Fruit fly (Drosophila melanogaster): Measurements from ENCODE around the gene Apc2.

The Apc2 gene

dm6 chr3R:24193373-24193879, 29.7 kb downstream of the Apc2 start, which contains the start of the genes SMC6 and CG6204 (continued):
- peak; percentile 90 for TF ChIP-seq CrebB (tag; optimal IDR thresholded peaks at IDR 0.05)
- TF ChIP-seq ranshi (GFP tag; IDR thresholded peaks at IDR 0.05): peak; percentile 95
- TF ChIP-seq gro (GFP tag; optimal IDR thresholded peaks at IDR 0.05): peak; percentile 72
- peak; percentile 94 for TF ChIP-seq CG31441 (GFP tag; IDR thresholded peaks at IDR 0.05)
- peak; percentile 75 for TF ChIP-seq dimm (GFP tag; IDR thresholded peaks at IDR 0.05)
- TF ChIP-seq Sox102F (GFP tag; optimal IDR thresholded peaks at IDR 0.05): peak; percentile 95
- peak; percentile 80 for TF ChIP-seq CG6254 (GFP tag; optimal IDR thresholded peaks at IDR 0.05)
- TF ChIP-seq CG6813 (GFP tag; optimal IDR thresholded peaks at IDR 0.05): peak; percentile 81
- TF ChIP-seq trem (tag; optimal IDR thresholded peaks at IDR 0.05): peak; percentile 94
- no peak for TF ChIP-seq fru (optimal IDR thresholded peaks at IDR 0.05)
- TF ChIP-seq pros (GFP tag; optimal IDR thresholded peaks at IDR 0.05): peak; percentile 20
- peak; percentile 80 for TF ChIP-seq CG2875 (GFP tag; optimal IDR thresholded peaks at IDR 0.05)
- TF ChIP-seq CG15601 (tag; optimal IDR thresholded peaks at IDR 0.05): peak; percentile 87
- peak; percentile 85 for TF ChIP-seq CG6765 (GFP tag; optimal IDR thresholded peaks at IDR 0.05)
- TF ChIP-seq Bdp1 (GFP tag; optimal IDR thresholded peaks at IDR 0.05): peak; percentile 73
- TF ChIP-seq esg (GFP tag; conservative IDR thresholded peaks at IDR 0.05): peak; percentile 94
- peak; percentile 97 for TF ChIP-seq unpg (GFP tag; optimal IDR thresholded peaks at IDR 0.05)
- TF ChIP-seq CG3847 (GFP tag; IDR thresholded peaks at IDR 0.05): peak; percentile 96
- TF ChIP-seq toy (GFP tag; IDR thresholded peaks at IDR 0.05): peak; percentile 87
- peak; percentile 83 for TF ChIP-seq bab2 (GFP tag; optimal IDR thresholded peaks at IDR 0.05)
- TF ChIP-seq CG1024 (GFP tag; IDR thresholded peaks at IDR 0.05): peak; percentile 76
- peak; percentile 98 for TF ChIP-seq sens (GFP tag)
- TF ChIP-seq slp2 (GFP tag; optimal IDR thresholded peaks at IDR 0.05): peak; percentile 76
- TF ChIP-seq twi (tag; optimal IDR thresholded peaks at IDR 0.05): peak; percentile 91
- TF ChIP-seq Mrtf (GFP tag; IDR thresholded peaks at IDR 0.05): peak; percentile 90
- TF ChIP-seq fu2 (GFP tag; optimal IDR thresholded peaks at IDR 0.05): peak; percentile 72
- TF ChIP-seq sim (GFP tag; IDR thresholded peaks at IDR 0.05): peak; percentile 88; the same call in 1 of the 2 replicates
- no peak for TF ChIP-seq zen2 (GFP tag; IDR thresholded peaks at IDR 0.05; ENCODE audit: partially characterized antibody)
- TF ChIP-seq jumu (GFP tag; optimal IDR thresholded peaks at IDR 0.05): peak; percentile 82
- peak; percentile 62 for TF ChIP-seq Myb (GFP tag; optimal IDR thresholded peaks at IDR 0.05)
- peak; percentile 93 for TF ChIP-seq ara (GFP tag; IDR thresholded peaks at IDR 0.05)
- TF ChIP-seq Mes4 (GFP tag; optimal IDR thresholded peaks at IDR 0.05): peak; percentile 58
- peak; percentile 83 for TF ChIP-seq dan (GFP tag; IDR thresholded peaks at IDR 0.05)
- peak; percentile 83 for TF ChIP-seq CG12104 (GFP tag; optimal IDR thresholded peaks at IDR 0.05)
- peak; percentile 90 for TF ChIP-seq D19A (tag; optimal IDR thresholded peaks at IDR 0.05)
- TF ChIP-seq lab (GFP tag; optimal IDR thresholded peaks at IDR 0.05): peak; percentile 95
- TF ChIP-seq HLH4C (GFP tag; IDR thresholded peaks at IDR 0.05; ENCODE audit: partially characterized antibody): no peak
- peak; percentile 53 for TF ChIP-seq ac (GFP tag; optimal IDR thresholded peaks at IDR 0.05)
- peak; percentile 95 for TF ChIP-seq CG9215 (GFP tag; IDR thresholded peaks at IDR 0.05)
- no peak for TF ChIP-seq prd (optimal IDR thresholded peaks at IDR 0.05)
- peak; percentile 97 for TF ChIP-seq prd (GFP tag; IDR thresholded peaks at IDR 0.05)
- no peak for TF ChIP-seq Kr (GFP tag; optimal IDR thresholded peaks at IDR 0.05)
- peak; percentile 13 for TF ChIP-seq CG4282 (GFP tag; optimal IDR thresholded peaks at IDR 0.05)
- TF ChIP-seq CG2199 (GFP tag; IDR thresholded peaks at IDR 0.05): peak; percentile 88; the same call in 2 of the 3 replicates
- peak; percentile 60 for TF ChIP-seq Lim3 (GFP tag; IDR thresholded peaks at IDR 0.05)
- peak; percentile 64 for TF ChIP-seq ERR (GFP tag; optimal IDR thresholded peaks at IDR 0.05)
- peak; percentile 84 for TF ChIP-seq CG10462 (GFP tag; optimal IDR thresholded peaks at IDR 0.05)
- TF ChIP-seq Med (GFP tag): peak; percentile 96

All from whole organism, embryonic.